Fruit fly (Drosophila melanogaster) whole organism, embryonic: ENCODE data around the gene Ufd1.

Source experiments
- Atf-2 ChIP-seq: fragments of 200-800 bp; sonication (Bioruptor generic); optimal IDR thresholded peaks from 2 replicates; lab custom pipeline; 2016; ENCODE audit warnings: missing biosample characterization, missing genetic modification characterization
- B-H1 ChIP-seq: fragments of 200-800 bp; sonication (Bioruptor generic); IDR thresholded peaks from 3 replicates; pipeline ENCODE4 v1.3.6; 2022; ENCODE audit warnings: missing biosample characterization, missing genetic modification characterization
- B-H2 ChIP-seq: fragments of 200-800 bp; sonication (Bioruptor generic); optimal IDR thresholded peaks from 2 replicates; lab custom pipeline; 2018; ENCODE audit warnings: missing biosample characterization, mild to moderate bottlenecking, missing genetic modification characterization
- Bgb ChIP-seq: fragments of 200-800 bp; sonication (Bioruptor generic); IDR thresholded peaks from 2 replicates; pipeline ENCODE4 v1.3.6; 2022; ENCODE audit warnings: missing biosample characterization, missing genetic modification characterization; ENCODE audit not compliant: partially characterized antibody
- CG10147 ChIP-seq: fragments of 200-800 bp; sonication (Bioruptor generic); optimal IDR thresholded peaks from 2 replicates; lab custom pipeline; 2019; ENCODE audit warnings: missing biosample characterization, mild to moderate bottlenecking, missing genetic modification characterization, moderate library complexity
- CG10959 ChIP-seq: fragments of 200-800 bp; sonication (Bioruptor generic); IDR thresholded peaks from 2 replicates; pipeline ENCODE4 v1.3.6; 2022; ENCODE audit warnings: missing biosample characterization, missing genetic modification characterization
- CG12299 ChIP-seq: fragments of 200-800 bp; sonication (Bioruptor generic); optimal IDR thresholded peaks from 2 replicates; lab custom pipeline; 2018; ENCODE audit warnings: missing biosample characterization, mild to moderate bottlenecking, missing genetic modification characterization
- CG12769 ChIP-seq: fragments of 200-800 bp; sonication (Bioruptor generic); optimal IDR thresholded peaks from 2 replicates; lab custom pipeline; 2019; ENCODE audit warnings: missing biosample characterization, mild to moderate bottlenecking, missing genetic modification characterization, moderate library complexity
- CG14710 ChIP-seq: fragments of 200-800 bp; sonication (Bioruptor generic); optimal IDR thresholded peaks from 3 replicates; lab custom pipeline; 2019; ENCODE audit warnings: missing biosample characterization, mild to moderate bottlenecking, missing genetic modification characterization, moderate library complexity
- CG16779 ChIP-seq: fragments of 200-800 bp; sonication (Bioruptor generic); IDR thresholded peaks from 2 replicates; pipeline ENCODE4 v1.3.6; 2022; ENCODE audit warnings: missing biosample characterization, missing genetic modification characterization
- CG16813 ChIP-seq: fragments of 200-800 bp; sonication (Bioruptor generic); IDR thresholded peaks from 3 replicates; pipeline ENCODE4 v1.3.6; 2022; ENCODE audit warnings: missing biosample characterization, missing genetic modification characterization; ENCODE audit not compliant: partially characterized antibody
- CG18262 ChIP-seq: fragments of 200-800 bp; optimal IDR thresholded peaks from 3 replicates; lab custom pipeline; 2019; ENCODE audit warnings: missing biosample characterization, mild to moderate bottlenecking, missing genetic modification characterization, moderate library complexity
- CG2678 ChIP-seq: fragments of 200-800 bp; sonication (Bioruptor generic); optimal IDR thresholded peaks from 3 replicates; lab custom pipeline; 2019; ENCODE audit warnings: missing biosample characterization, mild to moderate bottlenecking, missing genetic modification characterization, moderate library complexity
- CG2712 ChIP-seq: fragments of 200-800 bp; optimal IDR thresholded peaks from 3 replicates; lab custom pipeline; 2019; ENCODE audit warnings: missing biosample characterization, mild to moderate bottlenecking, missing genetic modification characterization, moderate library complexity
- CG31388 ChIP-seq: fragments of 200-800 bp; sonication (Bioruptor generic); optimal IDR thresholded peaks from 2 replicates; lab custom pipeline; 2016; ENCODE audit warnings: missing biosample characterization, missing genetic modification characterization
- CG3281 ChIP-seq: fragments of 200-800 bp; sonication (Bioruptor generic); optimal IDR thresholded peaks from 3 replicates; lab custom pipeline; 2017; ENCODE audit warnings: missing biosample characterization, mild to moderate bottlenecking, missing genetic modification characterization
- CG6791 ChIP-seq: fragments of 200-800 bp; sonication (Bioruptor generic); IDR thresholded peaks from 3 replicates; pipeline ENCODE4 v1.3.6; 2022; ENCODE audit warnings: missing biosample characterization, missing genetic modification characterization; ENCODE audit not compliant: partially characterized antibody
- CG7839 ChIP-seq: fragments of 200-800 bp; sonication (Bioruptor generic); optimal IDR thresholded peaks from 3 replicates; lab custom pipeline; 2018; ENCODE audit warnings: missing biosample characterization, mild to moderate bottlenecking, missing genetic modification characterization, moderate library complexity
- CG8359 ChIP-seq: fragments of 200-800 bp; sonication (Bioruptor generic); optimal IDR thresholded peaks from 2 replicates; lab custom pipeline; 2017; ENCODE audit warnings: missing biosample characterization, mild to moderate bottlenecking, missing genetic modification characterization, borderline replicate concordance
- CG8924 ChIP-seq: fragments of 200-800 bp; optimal IDR thresholded peaks from 3 replicates; lab custom pipeline; 2019; ENCODE audit warnings: missing biosample characterization, mild to moderate bottlenecking, missing genetic modification characterization, moderate library complexity
- CG9727 ChIP-seq: fragments of 200-800 bp; sonication (Bioruptor generic); optimal IDR thresholded peaks from 3 replicates; lab custom pipeline; 2017; ENCODE audit warnings: missing biosample characterization, mild to moderate bottlenecking, missing genetic modification characterization
- CG9817 ChIP-seq: fragments of 200-800 bp; sonication (Bioruptor generic); optimal IDR thresholded peaks from 2 replicates; lab custom pipeline; 2018; ENCODE audit warnings: missing biosample characterization, mild to moderate bottlenecking, missing genetic modification characterization, moderate library complexity
- CG9876 ChIP-seq: fragments of 200-800 bp; sonication (Bioruptor generic); optimal IDR thresholded peaks from 2 replicates; lab custom pipeline; 2016; ENCODE audit warnings: missing biosample characterization, missing genetic modification characterization
- Deaf1 ChIP-seq: fragments of 200-800 bp; optimal IDR thresholded peaks from 3 replicates; lab custom pipeline; 2019; ENCODE audit warnings: missing biosample characterization, mild to moderate bottlenecking, missing genetic modification characterization, moderate library complexity
- Dek ChIP-seq: fragments of 200-800 bp; sonication (Bioruptor generic); optimal IDR thresholded peaks from 3 replicates; lab custom pipeline; 2019; ENCODE audit warnings: missing biosample characterization, mild to moderate bottlenecking, missing genetic modification characterization, moderate library complexity
- Drgx ChIP-seq: fragments of 200-800 bp; sonication (Bioruptor generic); IDR thresholded peaks from 2 replicates; pipeline ENCODE4 v1.3.6; 2022; ENCODE audit warnings: missing biosample characterization, missing genetic modification characterization
- Kr ChIP-seq: fragments of 200-800 bp; sonication (Bioruptor generic); optimal IDR thresholded peaks from 2 replicates; lab custom pipeline; 2017; ENCODE audit warnings: missing biosample characterization, mild to moderate bottlenecking, missing genetic modification characterization
- Med ChIP-seq: fragments of 200-800 bp; sonication (Bioruptor generic); peaks from one replicate; lab custom pipeline; 2016; ENCODE audit warnings: missing biosample characterization, missing genetic modification characterization, mild to moderate bottlenecking, inconsistent platforms, moderate library complexity
- Neu2 ChIP-seq: fragments of 200-800 bp; sonication (Bioruptor generic); optimal IDR thresholded peaks from 3 replicates; lab custom pipeline; 2016; ENCODE audit warnings: missing biosample characterization, missing genetic modification characterization, borderline replicate concordance
- NfI ChIP-seq: fragments of 200-800 bp; sonication (Bioruptor generic); optimal IDR thresholded peaks from 3 replicates; lab custom pipeline; 2018; ENCODE audit warnings: missing biosample characterization, mild to moderate bottlenecking, missing genetic modification characterization, moderate library complexity
- Sox100B ChIP-seq: fragments of 200-800 bp; sonication (Bioruptor generic); optimal IDR thresholded peaks from 3 replicates; lab custom pipeline; 2018; ENCODE audit warnings: missing biosample characterization, mild to moderate bottlenecking, missing genetic modification characterization
- ato ChIP-seq: fragments of 200-800 bp; sonication (Bioruptor generic); IDR thresholded peaks from 2 replicates; pipeline ENCODE4 v1.3.6; 2022; ENCODE audit warnings: missing biosample characterization, missing genetic modification characterization; ENCODE audit not compliant: partially characterized antibody
- az2 ChIP-seq: fragments of 200-800 bp; sonication (Bioruptor generic); optimal IDR thresholded peaks from 3 replicates; lab custom pipeline; 2016; ENCODE audit warnings: missing biosample characterization, missing genetic modification characterization
- bbx ChIP-seq: fragments of 200-800 bp; sonication (Bioruptor generic); IDR thresholded peaks from 2 replicates; pipeline ENCODE4 v1.3.6; 2022; ENCODE audit warnings: missing biosample characterization, missing genetic modification characterization; ENCODE audit not compliant: partially characterized antibody
- cg ChIP-seq: fragments of 200-800 bp; sonication (Bioruptor generic); optimal IDR thresholded peaks from 3 replicates; lab custom pipeline; 2019; ENCODE audit warnings: missing biosample characterization, mild to moderate bottlenecking, missing genetic modification characterization, moderate library complexity
- crol ChIP-seq: fragments of 200-800 bp; sonication (Bioruptor generic); IDR thresholded peaks from 2 replicates; pipeline ENCODE4 v1.3.6; 2022; ENCODE audit warnings: missing biosample characterization, missing genetic modification characterization
- dmrt11E ChIP-seq: fragments of 200-800 bp; sonication (Bioruptor generic); optimal IDR thresholded peaks from 3 replicates; lab custom pipeline; 2018; ENCODE audit warnings: missing biosample characterization, mild to moderate bottlenecking, missing genetic modification characterization, moderate library complexity
- dysf ChIP-seq: fragments of 200-800 bp; sonication (Bioruptor generic); IDR thresholded peaks from 3 replicates; pipeline ENCODE4 v1.3.6; 2022; ENCODE audit warnings: missing biosample characterization, missing genetic modification characterization
- exex ChIP-seq: fragments of 200-800 bp; sonication (Bioruptor generic); optimal IDR thresholded peaks from 4 replicates; lab custom pipeline; 2018; ENCODE audit warnings: missing biosample characterization, mild to moderate bottlenecking, missing genetic modification characterization, moderate library complexity
- kni ChIP-seq: fragments of 200-800 bp; sonication (Bioruptor generic); optimal IDR thresholded peaks from 3 replicates; lab custom pipeline; 2017; ENCODE audit warnings: mild to moderate bottlenecking, missing biosample characterization, missing genetic modification reagents, missing genetic modification characterization
- ranshi ChIP-seq: fragments of 200-800 bp; sonication (Bioruptor generic); IDR thresholded peaks from 2 replicates; pipeline ENCODE4 v1.3.6; 2022; ENCODE audit warnings: missing biosample characterization, missing genetic modification characterization
- shn ChIP-seq: fragments of 200-800 bp; sonication (Bioruptor generic); optimal IDR thresholded peaks from 3 replicates; lab custom pipeline; 2016; ENCODE audit warnings: missing biosample characterization, missing genetic modification characterization
- sim ChIP-seq: fragments of 200-800 bp; sonication (Bioruptor generic); IDR thresholded peaks from 2 replicates; pipeline ENCODE4 v1.3.6; 2022; ENCODE audit warnings: missing biosample characterization, missing genetic modification characterization
- tgo ChIP-seq: fragments of 200-800 bp; sonication (Bioruptor generic); IDR thresholded peaks from 3 replicates; pipeline ENCODE4 v1.3.6; 2022; ENCODE audit warnings: missing biosample characterization, missing genetic modification characterization
- tna ChIP-seq: fragments of 200-800 bp; sonication (Bioruptor generic); IDR thresholded peaks from 2 replicates; pipeline ENCODE4 v1.3.6; 2022; ENCODE audit warnings: missing biosample characterization, missing genetic modification characterization; ENCODE audit not compliant: partially characterized antibody
- ttk ChIP-seq: fragments of 200-800 bp; sonication (Bioruptor generic); IDR thresholded peaks from 2 replicates; pipeline ENCODE4 v2.1.2; 2022; ENCODE audit warnings: missing biosample characterization, missing genetic modification characterization
- unpg ChIP-seq: fragments of 200-800 bp; sonication (Bioruptor generic); optimal IDR thresholded peaks from 3 replicates; lab custom pipeline; 2018; ENCODE audit warnings: missing biosample characterization, mild to moderate bottlenecking, missing genetic modification characterization, moderate library complexity
- zfh1 ChIP-seq: fragments of 200-800 bp; sonication (Bioruptor generic); IDR thresholded peaks from 3 replicates; pipeline ENCODE4 v1.3.6; 2022; ENCODE audit warnings: missing biosample characterization, missing genetic modification characterization

The Ufd1 gene

DNA sequence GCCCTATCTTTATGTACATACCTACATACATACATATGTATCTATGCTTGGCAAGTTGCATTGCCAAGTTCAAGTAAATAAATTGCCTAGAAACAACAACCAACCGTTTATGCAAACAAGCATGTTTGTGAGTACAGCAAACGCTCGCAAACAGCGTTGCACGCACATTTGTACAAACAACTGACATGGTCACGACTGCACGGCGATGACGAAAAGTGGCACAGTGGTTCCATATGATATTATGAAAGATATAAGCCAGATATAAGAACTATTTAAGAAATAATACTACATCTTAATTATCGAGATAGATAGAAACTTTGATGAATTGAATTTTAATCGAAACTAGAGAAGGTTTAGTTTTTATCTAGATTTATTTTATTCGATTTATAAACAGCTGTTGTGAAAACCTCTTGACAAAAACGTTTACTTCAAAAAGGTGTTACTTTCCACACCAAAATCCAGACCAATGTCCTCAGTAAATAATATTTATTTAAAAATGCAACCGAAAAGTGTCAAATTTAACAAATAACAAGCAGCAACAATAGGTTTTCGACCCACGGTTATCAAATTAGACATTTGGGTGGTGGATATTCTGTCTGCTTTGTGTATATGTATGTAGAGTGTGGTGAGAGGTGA, 33.1 kb downstream of the Ufd1 start (continued):
- TF ChIP-seq Deaf1 (tag; lab: Kevin White, UChicago) (peak; percentile 77), Atf-2 (GFP tag; lab: Kevin White, UChicago) (peak; percentile 88), CG2678 (tag; lab: Kevin White, UChicago) (peak; percentile 95), Sox100B (GFP tag; lab: Kevin White, UChicago) (peak; percentile 97), Med (peak; percentile 86), B-H2 (GFP tag; lab: Kevin White, UChicago) (no peak), unpg (GFP tag; lab: Kevin White, UChicago) (peak; percentile 86), dysf (peak; percentile 87; the same call in 1 of the 3 replicates), CG7839 (tag; lab: Kevin White, UChicago) (peak; percentile 97), bbx (GFP tag; lab: Robert Waterston, UW) (no peak), tgo (GFP tag; lab: Robert Waterston, UW) (peak; percentile 83; the same call in 2 of the 3 replicates), Neu2 (peak; percentile 25), CG16779 (GFP tag; lab: Robert Waterston, UW) (no peak), crol (GFP tag; lab: Robert Waterston, UW) (no peak), Dek (peak; percentile 76), az2 (peak; percentile 95), dmrt11E (tag; lab: Kevin White, UChicago) (peak; percentile 89), B-H1 (GFP tag; lab: Robert Waterston, UW) (peak; percentile 50), cg (GFP tag; lab: Kevin White, UChicago) (peak; percentile 54), CG6791 (no peak), NfI (peak; percentile 89), CG14710 (tag; lab: Kevin White, UChicago) (peak; percentile 91), Bgb (GFP tag; lab: Robert Waterston, UW) (no peak), ato (GFP tag; lab: Robert Waterston, UW) (no peak), exex (no peak), kni (GFP tag; lab: Kevin White, UChicago) (peak; percentile 93), CG31388 (GFP tag; lab: Kevin White, UChicago) (peak; percentile 81), CG10147 (GFP tag; lab: Kevin White, UChicago) (peak; percentile 88), CG3281 (GFP tag; lab: Kevin White, UChicago) (peak; percentile 79), sim (GFP tag; lab: Robert Waterston, UW) (peak; percentile 71), ranshi (GFP tag; lab: Robert Waterston, UW) (peak; percentile 53; the same call in 1 of the 2 replicates), ttk (peak; percentile 57), CG10959 (GFP tag; lab: Robert Waterston, UW) (peak; percentile 83), shn (GFP tag; lab: Kevin White, UChicago) (peak; percentile 67), CG9817 (tag; lab: Kevin White, UChicago) (peak; percentile 45), CG2712 (tag; lab: Kevin White, UChicago) (peak; percentile 96), CG12299 (tag; lab: Kevin White, UChicago) (peak; percentile 80), CG8924 (tag; lab: Kevin White, UChicago) (peak; percentile 97), zfh1 (peak; percentile 88), CG9727 (GFP tag; lab: Kevin White, UChicago) (peak; percentile 97), CG18262 (tag; lab: Kevin White, UChicago) (peak; percentile 98), CG12769 (tag; lab: Kevin White, UChicago) (peak; percentile 3), Kr (GFP tag; lab: Kevin White, UChicago) (peak; percentile 88), tna (GFP tag; lab: Robert Waterston, UW) (no peak), CG9876 (GFP tag; lab: Kevin White, UChicago) (peak; percentile 23), CG16813 (GFP tag; lab: Robert Waterston, UW) (peak; percentile 49; the same call in 1 of the 3 replicates), Drgx (GFP tag; lab: Robert Waterston, UW) (peak; percentile 79), CG8359 (GFP tag; lab: Kevin White, UChicago) (peak; percentile 71)
